4 worm cellular contexts compared by ENCODE assay signal in genomic region chrIII:9751074-9751473, ce11.
A peak's percentile ranks its signal among the peaks of the same experiment; 100 is the strongest.
TF ChIP-seq lines count a peak whose summit lies in the region.

Gene T05G5.5 (minus strand): TSS chrIII:9751432.

TF ChIP-seq in whole organism, L1 larva, 84 proteins besides CTCF, POLR2A, EP300 and RAD21:
- TF ChIP-seq unc-86 (tag; optimal IDR thresholded peaks at IDR 0.05; lab: Kevin White, UChicago) (no peak), sup-37 (GFP tag; optimal IDR thresholded peaks at IDR 0.05; lab: Kevin White, UChicago) (no peak), lin-39 (tag; optimal IDR thresholded peaks at IDR 0.05; lab: Kevin White, UChicago) (no peak), F16B12.6 (tag; optimal IDR thresholded peaks at IDR 0.05; lab: Kevin White, UChicago) (no peak), ceh-8 (GFP tag; optimal IDR thresholded peaks at IDR 0.05; lab: Kevin White, UChicago) (no peak), sox-4 (tag; optimal IDR thresholded peaks at IDR 0.05; lab: Kevin White, UChicago) (no peak), mab-9 (GFP tag; IDR thresholded peaks at IDR 0.05; lab: Robert Waterston, UW) (no peak), C16A3.4 (tag; optimal IDR thresholded peaks at IDR 0.05; lab: Kevin White, UChicago) (no peak), hlh-4 (tag; optimal IDR thresholded peaks at IDR 0.05; lab: Kevin White, UChicago) (peak; percentile 23), lin-13 (GFP tag; optimal IDR thresholded peaks at IDR 0.05; lab: Kevin White, UChicago) (no peak), efl-1 (optimal IDR thresholded peaks at IDR 0.05; lab: Kevin White, UChicago) (no peak), efl-1 (GFP tag; optimal IDR thresholded peaks at IDR 0.05 in 1 of 2; lab: Kevin White, UChicago) (peak in 1 of 2 experiments; percentile 56), nhr-71 (tag; optimal IDR thresholded peaks at IDR 0.05; lab: Kevin White, UChicago) (peak; percentile 40)
TF ChIP-seq in whole organism, L1 larva: peak in this region for 3.

TF ChIP-seq in whole organism, L3 larva, 47 proteins besides CTCF, POLR2A, EP300 and RAD21:
- TF ChIP-seq elt-2 (tag; optimal IDR thresholded peaks at IDR 0.05; lab: Kevin White, UChicago) (peak; percentile 5), ama-1 (optimal IDR thresholded peaks at IDR 0.05; lab: Kevin White, UChicago) (peak; percentile 59), nhr-43 (tag; optimal IDR thresholded peaks at IDR 0.05; lab: Kevin White, UChicago; ENCODE audit: poor library complexity, severe bottlenecking) (peak; percentile 79), nhr-67 (tag; optimal IDR thresholded peaks at IDR 0.05; lab: Kevin White, UChicago) (no peak), nhr-12 (tag; optimal IDR thresholded peaks at IDR 0.05; lab: Kevin White, UChicago) (no peak)
TF ChIP-seq in whole organism, L3 larva: peak in this region for 3.

TF ChIP-seq in whole organism, L4 larva, 104 proteins besides CTCF, POLR2A, EP300 and RAD21:
- peak; percentile 44 for TF ChIP-seq lin-38 (GFP tag; IDR thresholded peaks at IDR 0.05; lab: Robert Waterston, UW)
- TF ChIP-seq tra-1 (GFP tag; IDR thresholded peaks at IDR 0.05; lab: Robert Waterston, UW) = no peak
- no peak for TF ChIP-seq saeg-2 (GFP tag; IDR thresholded peaks at IDR 0.05; lab: Robert Waterston, UW)
- 0 out of 2 replicates have a peak, but pooled peaks have one; percentile 6 for TF ChIP-seq dmd-9 (GFP tag; IDR thresholded peaks at IDR 0.05; lab: Robert Waterston, UW)
- TF ChIP-seq lsy-2 (tag; optimal IDR thresholded peaks at IDR 0.05; lab: Kevin White, UChicago) = peak in 1 of 2 experiments; percentile 18
- TF ChIP-seq nhr-48 (tag; optimal IDR thresholded peaks at IDR 0.05; lab: Kevin White, UChicago) = no peak
- peak; percentile 73 for TF ChIP-seq nhr-102 (tag; optimal IDR thresholded peaks at IDR 0.05; lab: Kevin White, UChicago)
- TF ChIP-seq dve-1 (tag; optimal IDR thresholded peaks at IDR 0.05; lab: Kevin White, UChicago; ENCODE audit: insufficient read depth) = peak; percentile 50
- no peak for TF ChIP-seq gei-8 (GFP tag; optimal IDR thresholded peaks at IDR 0.05; lab: Kevin White, UChicago)
- 0 out of 2 replicates have a peak, but pooled peaks have one; percentile 33 for TF ChIP-seq dmd-8 (GFP tag; IDR thresholded peaks at IDR 0.05; lab: Robert Waterston, UW)
- no peak for TF ChIP-seq nhr-77 (tag; optimal IDR thresholded peaks at IDR 0.05; lab: Kevin White, UChicago)
- TF ChIP-seq pqm-1 (tag; optimal IDR thresholded peaks at IDR 0.05; lab: Kevin White, UChicago) = no peak
- no peak for TF ChIP-seq ama-1 (optimal IDR thresholded peaks at IDR 0.05; lab: Kevin White, UChicago)
- TF ChIP-seq ctbp-1 (GFP tag; IDR thresholded peaks at IDR 0.05; lab: Robert Waterston, UW) = no peak
- TF ChIP-seq T26A8.4 (GFP tag; IDR thresholded peaks at IDR 0.05; lab: Robert Waterston, UW) = peak; percentile 70
- no peak for TF ChIP-seq nhr-25 (tag; optimal IDR thresholded peaks at IDR 0.05; lab: Kevin White, UChicago; ENCODE audit: borderline replicate concordance, insufficient read depth)
- TF ChIP-seq duxl-1 (tag; optimal IDR thresholded peaks at IDR 0.05; lab: Kevin White, UChicago; ENCODE audit: poor library complexity) = peak; percentile 12
- TF ChIP-seq fkh-10 (GFP tag; optimal IDR thresholded peaks at IDR 0.05; lab: Kevin White, UChicago) = no peak
- TF ChIP-seq spr-1 (tag; optimal IDR thresholded peaks at IDR 0.05; lab: Kevin White, UChicago) = peak; percentile 3
- no peak for TF ChIP-seq daf-8 (GFP tag; IDR thresholded peaks at IDR 0.05; lab: Robert Waterston, UW)
- no peak for TF ChIP-seq daf-12 (tag; optimal IDR thresholded peaks at IDR 0.05; lab: Kevin White, UChicago)
- TF ChIP-seq hlh-11 (tag; optimal IDR thresholded peaks at IDR 0.05; lab: Kevin White, UChicago) = peak; percentile 8
- no peak for TF ChIP-seq php-3 (GFP tag; IDR thresholded peaks at IDR 0.05; lab: Robert Waterston, UW)
- TF ChIP-seq R02D3.7 (tag; optimal IDR thresholded peaks at IDR 0.05; lab: Kevin White, UChicago) = no peak
- TF ChIP-seq aly-2 (tag; optimal IDR thresholded peaks at IDR 0.05; lab: Kevin White, UChicago) = no peak
- peak; percentile 41 for TF ChIP-seq mes-2 (tag; optimal IDR thresholded peaks at IDR 0.05; lab: Kevin White, UChicago; ENCODE audit: poor library complexity, severe bottlenecking)
- TF ChIP-seq unc-62 (GFP tag; optimal IDR thresholded peaks at IDR 0.05 in 1 of 2; lab: Kevin White, UChicago) = peak in 1 of 2 experiments; percentile 26
- TF ChIP-seq unc-62 (tag; optimal IDR thresholded peaks at IDR 0.05; lab: Kevin White, UChicago) = no peak
- no peak for TF ChIP-seq ceh-28 (tag; optimal IDR thresholded peaks at IDR 0.05; lab: Kevin White, UChicago)
- no peak for TF ChIP-seq mdt-29 (GFP tag; IDR thresholded peaks at IDR 0.05; lab: Robert Waterston, UW)
- TF ChIP-seq ceh-44 (GFP tag; IDR thresholded peaks at IDR 0.05; lab: Robert Waterston, UW) = no peak
- TF ChIP-seq nhr-28 (tag; optimal IDR thresholded peaks at IDR 0.05; lab: Kevin White, UChicago) = peak; percentile 26
- TF ChIP-seq lin-13 (GFP tag; optimal IDR thresholded peaks at IDR 0.05; lab: Kevin White, UChicago) = no peak
- no peak for TF ChIP-seq daf-16 (GFP tag; optimal IDR thresholded peaks at IDR 0.05; lab: Kevin White, UChicago)
- TF ChIP-seq daf-16 (tag; optimal IDR thresholded peaks at IDR 0.05; lab: Kevin White, UChicago) = peak; percentile 76
- no peak for TF ChIP-seq ceh-62 (tag; optimal IDR thresholded peaks at IDR 0.05; lab: Kevin White, UChicago)

TF ChIP-seq in whole organism, young adult, 124 proteins besides CTCF, POLR2A, EP300 and RAD21:
- TF ChIP-seq lsl-1 (GFP tag; optimal IDR thresholded peaks at IDR 0.05; lab: Kevin White, UChicago) (no peak), repo-1 (tag; optimal IDR thresholded peaks at IDR 0.05; lab: Kevin White, UChicago) (peak; percentile 65), hrde-1 (tag; optimal IDR thresholded peaks at IDR 0.05; lab: Kevin White, UChicago; ENCODE audit: borderline replicate concordance) (no peak), C17E4.6 (GFP tag; IDR thresholded peaks at IDR 0.05; lab: Robert Waterston, UW) (no peak), ztf-28 (GFP tag; IDR thresholded peaks at IDR 0.05; lab: Robert Waterston, UW) (no peak), ztf-3 (GFP tag; optimal IDR thresholded peaks at IDR 0.05; lab: Kevin White, UChicago) (no peak), lin-54 (GFP tag; optimal IDR thresholded peaks at IDR 0.05; lab: Kevin White, UChicago) (peak; percentile 36), ztf-6 (GFP tag; IDR thresholded peaks at IDR 0.05; lab: Robert Waterston, UW) (no peak), F22D6.2 (tag; optimal IDR thresholded peaks at IDR 0.05; lab: Kevin White, UChicago) (no peak), atf-7 (tag; optimal IDR thresholded peaks at IDR 0.05; lab: Kevin White, UChicago) (no peak), lin-26 (GFP tag; IDR thresholded peaks at IDR 0.05; lab: Robert Waterston, UW) (no peak), gei-17 (GFP tag; optimal IDR thresholded peaks at IDR 0.05; lab: Kevin White, UChicago) (no peak), ztf-18 (tag; optimal IDR thresholded peaks at IDR 0.05; lab: Kevin White, UChicago) (no peak), pha-4 (tag; optimal IDR thresholded peaks at IDR 0.05; lab: Kevin White, UChicago) (no peak), Y56A3A.18 (GFP tag; IDR thresholded peaks at IDR 0.05; lab: Robert Waterston, UW) (peak; percentile 44; the same call in 1 of the 2 replicates), zfh-2 (GFP tag; conservative IDR thresholded peaks at IDR 0.05; lab: Robert Waterston, UW) (no peak), madf-8 (GFP tag; conservative IDR thresholded peaks at IDR 0.05; lab: Robert Waterston, UW) (no peak), cebp-1 (GFP tag; IDR thresholded peaks at IDR 0.05; lab: Robert Waterston, UW) (no peak), cebp-1 (tag; optimal IDR thresholded peaks at IDR 0.05; lab: Kevin White, UChicago) (no peak), hlh-12 (tag; optimal IDR thresholded peaks at IDR 0.05; lab: Kevin White, UChicago) (no peak), ztf-22 (GFP tag; optimal IDR thresholded peaks at IDR 0.05; lab: Kevin White, UChicago) (no peak), unc-62 (GFP tag; optimal IDR thresholded peaks at IDR 0.05; lab: Kevin White, UChicago) (no peak), nhr-80 (tag; optimal IDR thresholded peaks at IDR 0.05; lab: Kevin White, UChicago) (peak; percentile 28), chd-7 (tag; optimal IDR thresholded peaks at IDR 0.05; lab: Kevin White, UChicago) (no peak), cebp-2 (GFP tag; IDR thresholded peaks at IDR 0.05; lab: Robert Waterston, UW) (no peak), F55B11.4 (tag; optimal IDR thresholded peaks at IDR 0.05; lab: Kevin White, UChicago; ENCODE audit: borderline replicate concordance, insufficient read depth) (no peak), zim-3 (tag; optimal IDR thresholded peaks at IDR 0.05; lab: Kevin White, UChicago) (no peak), Y53G8AR.9 (GFP tag; conservative IDR thresholded peaks at IDR 0.05; lab: Robert Waterston, UW) (peak; percentile 68; the same call in 1 of the 2 replicates), ccch-3 (GFP tag; optimal IDR thresholded peaks at IDR 0.05; lab: Kevin White, UChicago) (no peak), ceh-91 (GFP tag; IDR thresholded peaks at IDR 0.05; lab: Robert Waterston, UW) (no peak), ekl-4 (GFP tag; IDR thresholded peaks at IDR 0.05; lab: Robert Waterston, UW) (0 out of 2 replicates have a peak, but pooled peaks have one; percentile 18), madf-6 (GFP tag; IDR thresholded peaks at IDR 0.05; lab: Robert Waterston, UW) (peak; percentile 28; the same call in 1 of the 2 replicates), B0035.1 (tag; optimal IDR thresholded peaks at IDR 0.05; lab: Kevin White, UChicago) (no peak)
TF ChIP-seq in whole organism, young adult: peak in this region for 7.
